Worm (Caenorhabditis elegans): ENCODE data around the gene oac-38.

oac-38 gene

DNA sequence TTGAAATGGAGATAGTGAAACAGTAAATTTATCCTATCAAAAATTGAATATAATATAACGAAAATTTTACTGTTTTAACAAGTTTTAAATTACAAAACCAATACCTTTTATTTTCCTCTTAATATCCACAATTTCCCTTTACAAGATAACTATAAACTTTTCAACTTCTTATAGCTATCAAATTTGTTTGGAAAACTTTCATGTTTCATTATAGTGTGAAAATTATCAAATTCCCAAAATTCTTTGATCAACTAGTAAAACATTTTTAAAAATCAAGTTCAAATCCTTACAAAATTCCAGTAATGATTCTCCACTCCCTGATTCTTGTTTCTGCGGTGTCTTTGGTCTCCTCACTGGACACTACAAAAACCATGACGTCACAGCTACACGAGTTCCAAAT lies 28.9 kb upstream of the oac-38 start, which contains the start of gene R05A10.1:
Gene R05A10.1, plus strand, starts transcription at position 301 of the 400 bp plus-strand sequence.
- TF ChIP-seq mxl-3 (GFP tag; optimal IDR thresholded peaks at IDR 0.05) (no peak), unc-62 (GFP tag; optimal IDR thresholded peaks at IDR 0.05 in 1 of 2) (peak in 1 of 2 experiments; percentile 70), unc-62 (tag; optimal IDR thresholded peaks at IDR 0.05) (no peak)

DNA sequence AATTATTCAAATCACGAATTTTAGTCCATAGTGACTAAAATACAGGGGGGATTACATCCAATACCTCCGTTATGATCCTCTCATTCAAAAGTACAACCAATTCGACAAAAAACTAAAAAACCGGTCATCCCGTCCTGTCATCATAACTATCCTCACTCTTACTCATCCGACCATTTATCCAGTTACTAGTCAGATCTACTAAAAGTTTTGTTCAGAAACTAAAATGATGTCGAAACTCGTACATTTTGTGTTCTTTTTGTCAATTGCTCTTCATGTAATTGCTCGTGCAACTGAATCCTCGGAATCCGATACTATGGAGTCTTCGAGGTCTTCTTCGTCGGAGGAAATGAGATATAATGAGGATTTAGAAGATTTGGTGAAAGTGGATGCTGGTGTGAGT lies 23.9 kb upstream of the oac-38 start, which contains the start of gene R05A10.2:
Gene R05A10.2, plus strand, starts transcription at position 214 of the 400 bp plus-strand sequence.
- TF ChIP-seq aha-1 (tag) (peak; percentile 61), tra-1 (GFP tag; IDR thresholded peaks at IDR 0.05) (no peak), unc-62 (GFP tag; optimal IDR thresholded peaks at IDR 0.05 in 1 of 2) (peak in 1 of 2 experiments; percentile 61), unc-62 (tag; optimal IDR thresholded peaks at IDR 0.05) (no peak), Y75B8A.6 (GFP tag; IDR thresholded peaks at IDR 0.05) (no peak)

DNA sequence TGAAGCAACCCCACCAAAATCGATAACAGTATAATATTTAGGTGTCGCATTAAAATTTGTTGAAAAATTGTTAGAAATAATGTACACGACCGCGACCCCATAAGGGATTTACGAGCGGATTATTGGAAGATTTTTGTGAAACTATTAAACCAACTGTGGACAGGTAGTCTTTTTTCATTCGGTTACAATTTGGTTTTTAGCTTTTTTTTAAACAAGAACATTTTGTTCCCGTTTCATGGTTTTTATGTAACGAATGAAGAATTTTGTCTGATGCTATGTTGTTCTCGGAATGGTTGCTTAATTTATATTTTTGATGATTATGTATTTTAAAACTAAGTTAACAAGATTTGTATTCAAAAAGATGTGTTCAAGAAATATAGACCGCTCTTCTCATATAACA lies 23.2 kb upstream of the oac-38 start, which contains the start of gene R05A10.3:
Gene R05A10.3, minus strand, starts transcription at position 101 of the 400 bp plus-strand sequence.
- no peak for TF ChIP-seq mep-1 (tag; optimal IDR thresholded peaks at IDR 0.05)
- TF ChIP-seq lin-29 (GFP tag; IDR thresholded peaks at IDR 0.05), result no peak
- TF ChIP-seq set-16 (GFP tag; IDR thresholded peaks at IDR 0.05), result no peak
- no peak for TF ChIP-seq ZK546.5 (tag; optimal IDR thresholded peaks at IDR 0.05)
- no peak for TF ChIP-seq zfp-2 (tag; optimal IDR thresholded peaks at IDR 0.05)
- TF ChIP-seq spr-3 (GFP tag; optimal IDR thresholded peaks at IDR 0.05), result no peak
- no peak for TF ChIP-seq nhr-11 (tag; optimal IDR thresholded peaks at IDR 0.05)
- no peak for TF ChIP-seq nhr-25 (tag; optimal IDR thresholded peaks at IDR 0.05; ENCODE audit: borderline replicate concordance, insufficient read depth)
- TF ChIP-seq F37D6.2 (tag; optimal IDR thresholded peaks at IDR 0.05), result no peak
- TF ChIP-seq lin-39 (tag; optimal IDR thresholded peaks at IDR 0.05), result no peak

DNA sequence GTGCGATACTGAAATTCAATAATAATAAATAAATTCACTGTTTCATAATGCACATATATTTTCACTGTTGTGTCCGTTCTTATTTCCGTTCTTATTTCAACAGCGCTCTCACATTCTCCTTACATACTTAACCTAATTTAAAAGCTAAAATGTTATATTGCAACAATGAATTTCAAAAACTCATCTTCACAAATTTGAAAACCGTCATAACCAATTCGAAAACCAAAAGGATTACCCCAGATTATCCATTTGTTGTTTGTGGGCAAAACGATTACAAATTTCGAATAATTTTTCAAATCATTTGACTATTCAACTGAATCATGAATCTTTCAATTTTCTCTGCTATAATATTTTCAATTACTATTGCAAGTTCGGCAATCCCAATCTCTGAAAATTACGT lies 19.0 kb upstream of the oac-38 start, which contains the start of gene R05A10.4:
Gene R05A10.4, plus strand, starts transcription at position 301 of the 400 bp plus-strand sequence.
- TF ChIP-seq nhr-28 (tag; optimal IDR thresholded peaks at IDR 0.05) (no peak), saeg-2 (GFP tag; IDR thresholded peaks at IDR 0.05) (no peak), lin-1 (GFP tag; IDR thresholded peaks at IDR 0.05) (no peak), fkh-10 (GFP tag; optimal IDR thresholded peaks at IDR 0.05) (no peak), nhr-6 (tag; optimal IDR thresholded peaks at IDR 0.05) (no peak), F26F4.8 (GFP tag; conservative IDR thresholded peaks at IDR 0.05) (no peak), D1046.2 (GFP tag; IDR thresholded peaks at IDR 0.05) (no peak), hmg-1.1 (GFP tag; IDR thresholded peaks at IDR 0.05) (no peak), ceh-82 (tag; optimal IDR thresholded peaks at IDR 0.05) (no peak), Y105C5A.15 (GFP tag; IDR thresholded peaks at IDR 0.05) (no peak), daf-19 (GFP tag; conservative IDR thresholded peaks at IDR 0.05) (no peak), ceh-20 (GFP tag; IDR thresholded peaks at IDR 0.05) (no peak), nhr-76 (tag; optimal IDR thresholded peaks at IDR 0.05) (no peak), skn-1 (tag; optimal IDR thresholded peaks at IDR 0.05) (no peak), jun-1 (tag; optimal IDR thresholded peaks at IDR 0.05) (no peak), daf-12 (tag; optimal IDR thresholded peaks at IDR 0.05) (no peak), nhr-237 (tag; optimal IDR thresholded peaks at IDR 0.05) (no peak), aly-2 (tag; optimal IDR thresholded peaks at IDR 0.05) (no peak), ZK337.2 (GFP tag; IDR thresholded peaks at IDR 0.05) (no peak), mxl-3 (GFP tag; optimal IDR thresholded peaks at IDR 0.05) (no peak)

DNA sequence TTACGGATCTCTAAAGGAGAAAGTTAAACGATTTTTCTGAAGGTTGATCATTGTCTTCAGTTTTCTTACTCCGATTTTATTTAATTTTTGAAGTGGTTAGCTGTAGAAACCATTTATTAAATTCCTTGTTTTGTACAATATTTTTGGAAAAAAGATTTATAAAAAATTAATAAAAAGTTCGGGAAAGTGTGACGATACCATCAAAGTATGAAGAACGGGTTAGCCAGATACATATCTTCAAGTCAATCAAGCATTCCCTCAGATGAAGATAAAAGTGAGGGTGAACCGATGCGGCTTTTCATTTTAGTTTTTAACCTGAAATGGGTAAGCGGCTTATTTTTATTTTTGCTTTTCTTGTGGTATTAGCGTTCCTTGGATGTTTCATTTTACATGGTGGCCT lies 12.3 kb upstream of the oac-38 start, which contains the start of gene R05A10.6:
Gene R05A10.6, plus strand, starts transcription at position 301 of the 400 bp plus-strand sequence.
- no peak for TF ChIP-seq sdz-12 (GFP tag; optimal IDR thresholded peaks at IDR 0.05)
- TF ChIP-seq lir-3 (tag; optimal IDR thresholded peaks at IDR 0.05), result no peak
- TF ChIP-seq unc-130 (GFP tag; optimal IDR thresholded peaks at IDR 0.05), result no peak
- TF ChIP-seq R02D3.7 (tag; optimal IDR thresholded peaks at IDR 0.05), result no peak
- TF ChIP-seq ZK337.2 (GFP tag; IDR thresholded peaks at IDR 0.05), result no peak
- no peak for TF ChIP-seq hmg-1.1 (GFP tag; IDR thresholded peaks at IDR 0.05)
- TF ChIP-seq hlh-11 (tag; optimal IDR thresholded peaks at IDR 0.05), result no peak
- no peak for TF ChIP-seq nhr-6 (tag; optimal IDR thresholded peaks at IDR 0.05)
- no peak for TF ChIP-seq lin-29 (GFP tag; IDR thresholded peaks at IDR 0.05)
- TF ChIP-seq dmd-6 (GFP tag; IDR thresholded peaks at IDR 0.05), result no peak
- no peak for TF ChIP-seq nhr-11 (tag; optimal IDR thresholded peaks at IDR 0.05)
- TF ChIP-seq hif-1 (tag; optimal IDR thresholded peaks at IDR 0.05), result no peak
- TF ChIP-seq php-3 (GFP tag; IDR thresholded peaks at IDR 0.05), result no peak
- TF ChIP-seq arid-1 (GFP tag; conservative IDR thresholded peaks at IDR 0.05), result no peak
- no peak for TF ChIP-seq lsy-2 (tag; optimal IDR thresholded peaks at IDR 0.05)
- TF ChIP-seq Y75B8A.6 (GFP tag; IDR thresholded peaks at IDR 0.05), result no peak
- no peak for TF ChIP-seq mdt-29 (GFP tag; IDR thresholded peaks at IDR 0.05)
- no peak for TF ChIP-seq nhr-76 (tag; optimal IDR thresholded peaks at IDR 0.05)

Measured in whole organism, L4 larva.